Worm (Caenorhabditis elegans) whole organism, L3 larva: ENCODE results near the gene acaa-2.

Experiments
- ZK546.5 ChIP-seq: sonication (generic microtip); optimal IDR thresholded peaks from 2 replicates; lab custom pipeline; 2017; ENCODE audit warnings: missing biosample characterization, missing genetic modification characterization
- ceh-82 ChIP-seq: fragments of 150-350 bp; optimal IDR thresholded peaks from 2 replicates; lab custom pipeline; 2014; ENCODE audit warnings: missing biosample characterization, missing genetic modification characterization
- lsy-12 ChIP-seq: sonication (generic microtip); optimal IDR thresholded peaks from 2 replicates; lab custom pipeline; 2016; ENCODE audit warnings: mild to moderate bottlenecking, missing genetic modification characterization, missing compliant biosample characterization
- nhr-12 ChIP-seq: fragments of 150-350 bp; optimal IDR thresholded peaks from 2 replicates; lab custom pipeline; 2014; ENCODE audit warnings: missing biosample characterization, missing genetic modification characterization
- nhr-23 ChIP-seq: fragments of 150-350 bp; optimal IDR thresholded peaks from 2 replicates; lab custom pipeline; 2014; ENCODE audit warnings: missing biosample characterization, missing genetic modification reagents, missing genetic modification characterization
- nhr-28 ChIP-seq: fragments of 150-350 bp; optimal IDR thresholded peaks from 2 replicates; lab custom pipeline; 2014; ENCODE audit warnings: missing biosample characterization, missing genetic modification characterization

acaa-2 gene

ce11 chrIII:13395262-13395661 is 50.5 kb downstream of the acaa-2 start, which contains the start of gene F11F1.1:
TSS of gene F11F1.1 (plus strand) at chrIII:13395562.
- TF ChIP-seq lsy-12 (tag; lab: Kevin White, UChicago) (no peak), ceh-82 (tag; lab: Kevin White, UChicago) (no peak), nhr-23 (tag; lab: Kevin White, UChicago) (no peak), ZK546.5 (no peak), nhr-28 (tag; lab: Kevin White, UChicago) (no peak), nhr-12 (no peak)
